Fruit fly (Drosophila melanogaster): ENCODE results near the gene Glyp.

Glyp gene

DNA sequence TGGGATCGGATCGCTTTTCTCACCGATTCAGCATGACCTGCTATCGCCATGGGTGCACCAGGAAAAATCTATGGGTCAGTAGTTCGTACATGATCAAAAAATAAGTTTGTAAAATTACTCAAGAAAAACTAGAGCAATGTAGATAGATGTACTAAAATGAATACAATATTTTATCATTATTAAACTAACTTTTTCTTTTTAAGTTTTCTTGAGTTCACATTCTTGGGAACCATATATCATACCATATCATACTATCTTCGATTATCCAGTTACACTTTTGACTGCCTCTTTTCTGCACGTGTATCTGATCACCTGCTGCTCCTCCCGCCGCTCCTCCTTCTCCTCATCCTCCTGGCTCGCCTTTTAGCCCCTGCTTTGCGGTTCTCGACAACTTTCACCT is 54.8 kb downstream of the Glyp start:
- TF ChIP-seq Snoo (tag; optimal IDR thresholded peaks at IDR 0.05) (peak; percentile 23), CG13204 (GFP tag; optimal IDR thresholded peaks at IDR 0.05) (no peak), CG4496 (GFP tag; IDR thresholded peaks at IDR 0.05) (no peak), CG12605 (GFP tag; IDR thresholded peaks at IDR 0.05) (no peak), CG10348 (GFP tag; IDR thresholded peaks at IDR 0.05) (no peak), rn (GFP tag; IDR thresholded peaks at IDR 0.05) (no peak), gl (tag; optimal IDR thresholded peaks at IDR 0.05) (no peak), CG14655 (GFP tag; optimal IDR thresholded peaks at IDR 0.05) (peak; percentile 70), Pif1B (GFP tag; optimal IDR thresholded peaks at IDR 0.05) (peak; percentile 1), CG8301 (tag; optimal IDR thresholded peaks at IDR 0.05) (peak; percentile 84), Pif1A (GFP tag; optimal IDR thresholded peaks at IDR 0.05) (no peak), CG34367 (tag; optimal IDR thresholded peaks at IDR 0.05) (no peak), CG8159 (tag; optimal IDR thresholded peaks at IDR 0.05) (no peak), CG9948 (tag; optimal IDR thresholded peaks at IDR 0.05) (no peak), CG15710 (tag; optimal IDR thresholded peaks at IDR 0.05) (no peak), CG32121 (GFP tag; IDR thresholded peaks at IDR 0.05) (no peak), CG17806 (tag; optimal IDR thresholded peaks at IDR 0.05) (no peak), D1 (tag; optimal IDR thresholded peaks at IDR 0.05) (no peak), EcR (GFP tag; optimal IDR thresholded peaks at IDR 0.05) (no peak), Ets98B (GFP tag; IDR thresholded peaks at IDR 0.05) (peak; percentile 11; the same call in 1 of the 2 replicates), fd96Ca (GFP tag; IDR thresholded peaks at IDR 0.05) (no peak)

All from whole organism, pupa.